Fruit fly (Drosophila melanogaster): ENCODE results near the gene dpr2.

dm6 chr2L:11004674-11005045, 40.7 kb upstream of the dpr2 start, which contains the start of gene Nup154:
- no peak for TF ChIP-seq Hr39 (GFP tag; optimal IDR thresholded peaks at IDR 0.05)
- TF ChIP-seq ss (GFP tag; optimal IDR thresholded peaks at IDR 0.05), result no peak
- TF ChIP-seq CG7368 (GFP tag; optimal IDR thresholded peaks at IDR 0.05), result no peak
- no peak for TF ChIP-seq Eip75B (GFP tag; optimal IDR thresholded peaks at IDR 0.05)
- no peak for TF ChIP-seq Sox15 (GFP tag; optimal IDR thresholded peaks at IDR 0.05)
- TF ChIP-seq Sox14 (GFP tag; optimal IDR thresholded peaks at IDR 0.05), result no peak
- TF ChIP-seq CG34406 (GFP tag; optimal IDR thresholded peaks at IDR 0.05), result no peak
- TF ChIP-seq Ets96B (tag; optimal IDR thresholded peaks at IDR 0.05), result no peak
- TF ChIP-seq net (GFP tag; optimal IDR thresholded peaks at IDR 0.05), result no peak
